Fruit fly (Drosophila melanogaster) whole organism, embryonic: ENCODE data around the gene CG1801.

ENCODE experiments used
- ATbp ChIP-seq: fragments of 200-800 bp; sonication (Bioruptor generic); optimal IDR thresholded peaks from 2 replicates; lab custom pipeline; 2017; ENCODE audit warnings: missing biosample characterization, mild to moderate bottlenecking, missing genetic modification characterization, missing genetic modification reagents
- Atf3 ChIP-seq: fragments of 200-800 bp; sonication (Bioruptor generic); optimal IDR thresholded peaks from 3 replicates; lab custom pipeline; 2016; ENCODE audit warnings: missing biosample characterization, missing genetic modification characterization
- CG10543 ChIP-seq: fragments of 200-800 bp; sonication (Bioruptor generic); optimal IDR thresholded peaks from 3 replicates; lab custom pipeline; 2017; ENCODE audit warnings: missing biosample characterization, mild to moderate bottlenecking, missing genetic modification characterization, moderate library complexity
- CG12236 ChIP-seq: fragments of 200-800 bp; sonication (Bioruptor generic); optimal IDR thresholded peaks from 2 replicates; lab custom pipeline; 2016; ENCODE audit warnings: missing biosample characterization, missing genetic modification characterization
- CG1233 ChIP-seq: fragments of 200-800 bp; sonication (Bioruptor generic); optimal IDR thresholded peaks from 4 replicates; lab custom pipeline; 2018; ENCODE audit warnings: missing biosample characterization, mild to moderate bottlenecking, missing genetic modification characterization
- CG13775 ChIP-seq: fragments of 200-800 bp; sonication (Bioruptor generic); optimal IDR thresholded peaks from 3 replicates; lab custom pipeline; 2017; ENCODE audit warnings: missing biosample characterization, mild to moderate bottlenecking, missing genetic modification characterization
- CG15269 ChIP-seq: fragments of 200-800 bp; sonication (Bioruptor generic); optimal IDR thresholded peaks from 2 replicates; lab custom pipeline; 2018; ENCODE audit warnings: missing biosample characterization, mild to moderate bottlenecking, missing genetic modification characterization, moderate library complexity
- CG15514 ChIP-seq: fragments of 200-800 bp; sonication (Bioruptor generic); optimal IDR thresholded peaks from 3 replicates; lab custom pipeline; 2017; ENCODE audit warnings: missing biosample characterization, missing genetic modification characterization, mild to moderate bottlenecking, moderate library complexity, missing genetic modification reagents
- CG15601 ChIP-seq: fragments of 200-800 bp; sonication (Bioruptor generic); optimal IDR thresholded peaks from 3 replicates; lab custom pipeline; 2019; ENCODE audit warnings: missing biosample characterization, mild to moderate bottlenecking, missing genetic modification characterization, moderate library complexity
- CG17186 ChIP-seq: fragments of 200-800 bp; sonication (Bioruptor generic); optimal IDR thresholded peaks from 3 replicates; lab custom pipeline; 2017; ENCODE audit warnings: missing biosample characterization, missing genetic modification reagents, missing genetic modification characterization
- CG17829 ChIP-seq: fragments of 200-800 bp; optimal IDR thresholded peaks from 2 replicates; lab custom pipeline; 2019; ENCODE audit warnings: missing biosample characterization, mild to moderate bottlenecking, missing genetic modification characterization, moderate library complexity
- CG18262 ChIP-seq: fragments of 200-800 bp; optimal IDR thresholded peaks from 3 replicates; lab custom pipeline; 2019; ENCODE audit warnings: missing biosample characterization, mild to moderate bottlenecking, missing genetic modification characterization, moderate library complexity
- CG34376 ChIP-seq: fragments of 200-800 bp; sonication (Bioruptor generic); optimal IDR thresholded peaks from 2 replicates; lab custom pipeline; 2018; ENCODE audit warnings: missing biosample characterization, mild to moderate bottlenecking, missing genetic modification characterization
- CG4854 ChIP-seq: fragments of 200-800 bp; sonication (Bioruptor generic); optimal IDR thresholded peaks from 2 replicates; lab custom pipeline; 2016; ENCODE audit warnings: missing biosample characterization, missing genetic modification characterization, inconsistent platforms
- CG5180 ChIP-seq: fragments of 200-800 bp; sonication (Bioruptor generic); optimal IDR thresholded peaks from 3 replicates; lab custom pipeline; 2017; ENCODE audit warnings: missing biosample characterization, missing genetic modification characterization, mild to moderate bottlenecking, moderate library complexity, missing genetic modification reagents
- CG6254 ChIP-seq: fragments of 200-800 bp; sonication (Bioruptor generic); optimal IDR thresholded peaks from 3 replicates; lab custom pipeline; 2017; ENCODE audit warnings: mild to moderate bottlenecking, missing biosample characterization, missing genetic modification reagents, missing genetic modification characterization
- CG6272 ChIP-seq: fragments of 200-800 bp; sonication (Bioruptor generic); IDR thresholded peaks from 2 replicates; pipeline ENCODE4 v1.3.6; 2022; ENCODE audit warnings: missing biosample characterization, missing genetic modification characterization
- CG7745 ChIP-seq: fragments of 200-800 bp; sonication (Bioruptor generic); optimal IDR thresholded peaks from 2 replicates; lab custom pipeline; 2018; ENCODE audit warnings: missing biosample characterization, mild to moderate bottlenecking, missing genetic modification characterization, moderate library complexity
- Hr51 ChIP-seq, 2 experiments: fragments of 200-800 bp; sonication (Bioruptor generic); optimal IDR thresholded peaks; 2 replicates in 1 of 2; 3 replicates in 1 of 2; lab custom pipeline; 2016 to 2018; ENCODE audit warnings: missing biosample characterization in 2 of 2, missing genetic modification characterization in 2 of 2, mild to moderate bottlenecking in 1 of 2, moderate library complexity in 1 of 2
- Med ChIP-seq: fragments of 200-800 bp; sonication (Bioruptor generic); peaks from one replicate; lab custom pipeline; 2016; ENCODE audit warnings: missing biosample characterization, missing genetic modification characterization, mild to moderate bottlenecking, inconsistent platforms, moderate library complexity
- Opbp ChIP-seq: fragments of 200-800 bp; sonication (Bioruptor generic); IDR thresholded peaks from 3 replicates; pipeline ENCODE4 v1.3.6; 2022; ENCODE audit warnings: missing biosample characterization, missing genetic modification characterization; ENCODE audit not compliant: partially characterized antibody
- Ptx1 ChIP-seq: fragments of 200-800 bp; sonication (Bioruptor generic); IDR thresholded peaks from 2 replicates; pipeline ENCODE4 v1.3.6; 2022; ENCODE audit warnings: missing biosample characterization, missing genetic modification characterization
- Ravus ChIP-seq: fragments of 200-800 bp; sonication (Bioruptor generic); IDR thresholded peaks from 2 replicates; pipeline ENCODE4 v1.3.6; 2022; ENCODE audit warnings: missing biosample characterization, missing genetic modification characterization
- Sry-β ChIP-seq: fragments of 200-800 bp; sonication (Bioruptor generic); optimal IDR thresholded peaks from 2 replicates; lab custom pipeline; 2018; ENCODE audit warnings: missing biosample characterization, mild to moderate bottlenecking, missing genetic modification characterization, moderate library complexity
- Trl ChIP-seq, 3 experiments: fragments of >200 bp in 2 of 3; fragments of 200-800 bp in 1 of 3; sonication (Bioruptor generic) in 1 of 3; optimal IDR thresholded peaks; 2 replicates in 1 of 3; 3 replicates in 2 of 3; lab custom pipeline; 2016 to 2017; ENCODE audit warnings: missing biosample characterization in 1 of 3, missing genetic modification characterization in 1 of 3
- Xbp1 ChIP-seq: fragments of 200-800 bp; sonication (Bioruptor generic); optimal IDR thresholded peaks from 3 replicates; lab custom pipeline; 2016; ENCODE audit warnings: missing biosample characterization, mild to moderate bottlenecking, missing genetic modification characterization
- dm ChIP-seq: fragments of 200-800 bp; sonication (Bioruptor generic); optimal IDR thresholded peaks from 3 replicates; lab custom pipeline; 2016; ENCODE audit warnings: missing biosample characterization, missing genetic modification characterization
- exex ChIP-seq: fragments of 200-800 bp; sonication (Bioruptor generic); optimal IDR thresholded peaks from 4 replicates; lab custom pipeline; 2018; ENCODE audit warnings: missing biosample characterization, mild to moderate bottlenecking, missing genetic modification characterization, moderate library complexity
- gcm ChIP-seq: fragments of 200-800 bp; sonication (Bioruptor generic); optimal IDR thresholded peaks from 2 replicates; lab custom pipeline; 2019; ENCODE audit warnings: missing biosample characterization, mild to moderate bottlenecking, missing genetic modification characterization, moderate library complexity
- gcm2 ChIP-seq: fragments of 200-800 bp; sonication (Bioruptor generic); optimal IDR thresholded peaks from 2 replicates; lab custom pipeline; 2016; ENCODE audit warnings: missing biosample characterization, missing genetic modification characterization
- gfzf ChIP-seq: fragments of 200-800 bp; sonication (Bioruptor generic); optimal IDR thresholded peaks from 2 replicates; lab custom pipeline; 2016; ENCODE audit warnings: missing biosample characterization, mild to moderate bottlenecking, missing genetic modification characterization, moderate library complexity
- grau ChIP-seq: fragments of 200-800 bp; optimal IDR thresholded peaks from 3 replicates; lab custom pipeline; 2019; ENCODE audit warnings: missing biosample characterization, mild to moderate bottlenecking, missing genetic modification characterization, moderate library complexity
- knrl ChIP-seq: fragments of 200-800 bp; sonication (Bioruptor generic); IDR thresholded peaks from 3 replicates; pipeline ENCODE4 v1.3.6; 2022; ENCODE audit warnings: missing biosample characterization, missing genetic modification characterization; ENCODE audit not compliant: partially characterized antibody
- lab ChIP-seq: fragments of 200-800 bp; sonication (Bioruptor generic); optimal IDR thresholded peaks from 3 replicates; lab custom pipeline; 2017; ENCODE audit warnings: missing biosample characterization, missing genetic modification characterization, mild to moderate bottlenecking, moderate library complexity, missing genetic modification reagents
- mirr ChIP-seq: fragments of 200-800 bp; sonication (Bioruptor generic); optimal IDR thresholded peaks from 3 replicates; lab custom pipeline; 2018; ENCODE audit warnings: missing biosample characterization, mild to moderate bottlenecking, missing genetic modification characterization
- nau ChIP-seq: fragments of 200-800 bp; sonication (Bioruptor generic); optimal IDR thresholded peaks from 3 replicates; lab custom pipeline; 2017; ENCODE audit warnings: missing biosample characterization, mild to moderate bottlenecking, missing genetic modification characterization, missing genetic modification reagents
- pros ChIP-seq: fragments of 200-800 bp; sonication (Bioruptor generic); optimal IDR thresholded peaks from 3 replicates; lab custom pipeline; 2019; ENCODE audit warnings: missing biosample characterization, mild to moderate bottlenecking, missing genetic modification characterization, moderate library complexity
- psq ChIP-seq: fragments of 200-800 bp; sonication (Bioruptor generic); optimal IDR thresholded peaks from 2 replicates; lab custom pipeline; 2017; ENCODE audit warnings: missing biosample characterization, missing genetic modification characterization
- ro ChIP-seq: fragments of 200-800 bp; sonication (Bioruptor generic); IDR thresholded peaks from 2 replicates; pipeline ENCODE4 v1.3.6; 2022; ENCODE audit warnings: missing biosample characterization, missing genetic modification characterization
- scrt ChIP-seq: fragments of 200-800 bp; sonication (Bioruptor generic); optimal IDR thresholded peaks from 2 replicates; lab custom pipeline; 2018; ENCODE audit warnings: missing biosample characterization, mild to moderate bottlenecking, missing genetic modification characterization, moderate library complexity
- sisA ChIP-seq: fragments of 200-800 bp; sonication (Bioruptor generic); IDR thresholded peaks from 2 replicates; pipeline ENCODE4 v1.3.6; 2022; ENCODE audit warnings: missing biosample characterization, missing genetic modification characterization
- slbo ChIP-seq: fragments of 200-800 bp; sonication (Bioruptor generic); IDR thresholded peaks from 2 replicates; pipeline ENCODE4 v1.3.6; 2022; ENCODE audit warnings: missing biosample characterization, missing genetic modification characterization
- so ChIP-seq: fragments of 200-800 bp; sonication (Bioruptor generic); IDR thresholded peaks from 3 replicates; pipeline ENCODE4 v1.3.6; 2022; ENCODE audit warnings: missing biosample characterization, missing genetic modification characterization
- sug ChIP-seq: fragments of 200-800 bp; optimal IDR thresholded peaks from 2 replicates; lab custom pipeline; 2019; ENCODE audit warnings: missing biosample characterization, mild to moderate bottlenecking, missing genetic modification characterization, moderate library complexity
- tin ChIP-seq: fragments of 200-800 bp; sonication (Bioruptor generic); optimal IDR thresholded peaks from 3 replicates; lab custom pipeline; 2016; ENCODE audit warnings: missing biosample characterization, missing genetic modification characterization
- vfl ChIP-seq: fragments of 200-800 bp; sonication (Bioruptor generic); optimal IDR thresholded peaks from 2 replicates; lab custom pipeline; 2016; ENCODE audit warnings: missing biosample characterization, missing genetic modification characterization

The CG1801 gene

dm6 chrX:21366311-21366990 is 49.1 kb upstream of the CG1801 start (continued):
- no peak for TF ChIP-seq Opbp (GFP tag; lab: Robert Waterston, UW)
- TF ChIP-seq grau: peak; percentile 99
- TF ChIP-seq, all 482 proteins: peak for 373

DNA sequence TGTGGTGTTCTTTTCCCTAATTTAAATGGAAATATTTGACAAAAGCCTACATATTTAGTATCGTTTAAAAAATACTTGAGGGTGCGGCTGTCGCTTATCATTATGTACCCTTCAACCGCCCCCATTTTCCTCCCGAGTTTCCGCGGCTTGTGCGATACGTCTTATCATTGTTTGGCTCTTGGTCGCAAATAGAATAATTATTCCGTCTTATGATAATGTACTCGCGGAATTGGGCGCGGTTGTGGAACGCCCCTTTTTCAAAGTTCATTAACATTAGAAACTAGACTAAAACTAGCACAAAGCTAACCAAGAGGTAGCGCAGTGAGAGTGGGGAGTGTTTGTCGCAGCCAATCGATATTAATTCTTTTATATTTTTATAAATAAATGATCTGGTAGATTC is 48.1 kb upstream of the CG1801 start:
- TF ChIP-seq sug (tag; lab: Kevin White, UChicago) (peak; percentile 10), CG4854 (GFP tag; lab: Kevin White, UChicago) (no peak), exex (tag; lab: Kevin White, UChicago) (peak; percentile 74), gcm (GFP tag; lab: Kevin White, UChicago) (no peak), CG15514 (GFP tag; lab: Kevin White, UChicago) (no peak), CG34376 (GFP tag; lab: Kevin White, UChicago) (peak; percentile 41), scrt (no peak), CG7745 (tag; lab: Kevin White, UChicago) (no peak), CG10543 (peak; percentile 11), mirr (peak; percentile 13), vfl (GFP tag; lab: Kevin White, UChicago) (no peak)

dm6 chrX:21362878-21363277 is 45.6 kb upstream of the CG1801 start, which contains the start of the genes bbx and waw:
Gene bbx, plus strand, starts transcription at chrX:21363028.
Gene waw, plus strand, starts transcription at chrX:21363028.
- TF ChIP-seq CG6254 (GFP tag; lab: Kevin White, UChicago): no peak
- no peak for TF ChIP-seq CG7745 (tag; lab: Kevin White, UChicago)
- TF ChIP-seq lab (GFP tag; lab: Kevin White, UChicago): no peak
- TF ChIP-seq psq: no peak
- no peak for TF ChIP-seq gcm2 (GFP tag; lab: Kevin White, UChicago)
- TF ChIP-seq Trl (optimal IDR thresholded peaks at IDR 0.05; lab: Kevin White, UChicago): no peak
- TF ChIP-seq Trl (GFP tag; optimal IDR thresholded peaks at IDR 0.05; lab: Kevin White, UChicago): peak; percentile 25
- TF ChIP-seq ATbp (GFP tag; lab: Kevin White, UChicago): no peak
- no peak for TF ChIP-seq sisA (GFP tag; lab: Robert Waterston, UW)
- no peak for TF ChIP-seq Hr51 (GFP tag; optimal IDR thresholded peaks at IDR 0.05; lab: Kevin White, UChicago)
- no peak for TF ChIP-seq CG17186 (GFP tag; lab: Kevin White, UChicago)
- no peak for TF ChIP-seq nau (GFP tag; lab: Kevin White, UChicago)
- peak; percentile 3 for TF ChIP-seq CG18262
- no peak for TF ChIP-seq Ravus (GFP tag; lab: Robert Waterston, UW)
- no peak for TF ChIP-seq Sry-β (GFP tag; lab: Kevin White, UChicago)
- TF ChIP-seq CG5180 (GFP tag; lab: Kevin White, UChicago): no peak
- TF ChIP-seq dm (GFP tag; lab: Kevin White, UChicago): peak; percentile 84
- no peak for TF ChIP-seq slbo (GFP tag; lab: Robert Waterston, UW)
- TF ChIP-seq gfzf (GFP tag; lab: Kevin White, UChicago): peak; percentile 87
- TF ChIP-seq tin (GFP tag; lab: Kevin White, UChicago): no peak
- peak; percentile 8 for TF ChIP-seq Xbp1 (GFP tag; lab: Kevin White, UChicago)
- no peak for TF ChIP-seq ro
- TF ChIP-seq pros (GFP tag; lab: Kevin White, UChicago): no peak
- peak; percentile 48 for TF ChIP-seq CG15601 (tag; lab: Kevin White, UChicago)
- peak; percentile 18 for TF ChIP-seq CG13775 (GFP tag; lab: Kevin White, UChicago)
- peak; percentile 75 for TF ChIP-seq Med (GFP tag; lab: Kevin White, UChicago)
- no peak; the same call in 2 of the 3 replicates for TF ChIP-seq knrl (GFP tag; lab: Robert Waterston, UW)
- no peak for TF ChIP-seq so (GFP tag; lab: Robert Waterston, UW)
- peak; percentile 19 for TF ChIP-seq CG1233 (GFP tag; lab: Kevin White, UChicago)
- TF ChIP-seq Atf3: no peak
- TF ChIP-seq CG15269 (tag; lab: Kevin White, UChicago): no peak
- peak; percentile 26 for TF ChIP-seq CG17829
- no peak for TF ChIP-seq CG12236 (GFP tag; lab: Kevin White, UChicago)
- no peak for TF ChIP-seq Ptx1
- no peak for TF ChIP-seq CG6272 (GFP tag; lab: Robert Waterston, UW)
